Worm (Caenorhabditis elegans) whole organism, late embryonic: ENCODE results near the gene F09F9.2.

Experiments
- C38D4.7 ChIP-seq: fragments of 200-800 bp; sonication (Bioruptor generic); optimal IDR thresholded peaks from 2 replicates; lab custom pipeline; 2018; ENCODE audit warnings: mild to moderate bottlenecking, missing genetic modification characterization, moderate library complexity, missing compliant biosample characterization
- F13H6.1 ChIP-seq: sonication (generic microtip); optimal IDR thresholded peaks from 2 replicates; lab custom pipeline; 2016; ENCODE audit warnings: missing genetic modification characterization, missing compliant biosample characterization
- K02D7.2 ChIP-seq: sonication (generic microtip); optimal IDR thresholded peaks from 2 replicates; lab custom pipeline; 2017; ENCODE audit warnings: mild to moderate bottlenecking, missing genetic modification characterization, missing compliant biosample characterization
- T23F11.4 ChIP-seq: fragments of 200-800 bp; sonication (Bioruptor generic); optimal IDR thresholded peaks from 2 replicates; lab custom pipeline; 2018; ENCODE audit warnings: mild to moderate bottlenecking, missing genetic modification characterization, missing compliant biosample characterization
- ama-1 ChIP-seq: fragments of 150-350 bp; optimal IDR thresholded peaks from 2 replicates; lab custom pipeline; 2014
- ceh-14 ChIP-seq: sonication (generic microtip); optimal IDR thresholded peaks from 2 replicates; lab custom pipeline; 2016; ENCODE audit warnings: missing genotype, missing genetic modification characterization, missing compliant biosample characterization
- ceh-34 ChIP-seq: sonication (generic microtip); optimal IDR thresholded peaks from 2 replicates; lab custom pipeline; 2016; ENCODE audit warnings: mild to moderate bottlenecking, missing genetic modification characterization, missing compliant biosample characterization
- ceh-48 ChIP-seq: sonication (generic microtip); optimal IDR thresholded peaks from 2 replicates; lab custom pipeline; 2016; ENCODE audit warnings: missing genetic modification characterization, inconsistent platforms, missing compliant biosample characterization
- ceh-6 ChIP-seq: fragments of 200-800 bp; sonication (Bioruptor generic); optimal IDR thresholded peaks from 2 replicates; lab custom pipeline; 2018; ENCODE audit warnings: mild to moderate bottlenecking, missing genetic modification characterization, missing compliant biosample characterization
- che-1 ChIP-seq: sonication (generic microtip); optimal IDR thresholded peaks from 2 replicates; lab custom pipeline; 2016; ENCODE audit warnings: mild to moderate bottlenecking, missing genetic modification characterization, missing compliant biosample characterization
- dmd-4 ChIP-seq: sonication (generic microtip); optimal IDR thresholded peaks from 2 replicates; lab custom pipeline; 2016; ENCODE audit warnings: borderline replicate concordance, missing genetic modification characterization, missing compliant biosample characterization
- elt-2 ChIP-seq: sonication (generic microtip); optimal IDR thresholded peaks from 2 replicates; lab custom pipeline; 2016; ENCODE audit warnings: missing genetic modification reagents, missing genetic modification characterization, missing compliant biosample characterization
- elt-4 ChIP-seq: sonication (generic microtip); optimal IDR thresholded peaks from 2 replicates; lab custom pipeline; 2016; ENCODE audit warnings: missing genetic modification characterization, missing compliant biosample characterization
- eyg-1 ChIP-seq: sonication (generic microtip); optimal IDR thresholded peaks from 2 replicates; lab custom pipeline; 2016; ENCODE audit warnings: missing genotype, missing genetic modification characterization, missing compliant biosample characterization
- gmeb-2 ChIP-seq: sonication (generic microtip); optimal IDR thresholded peaks from 2 replicates; lab custom pipeline; 2016; ENCODE audit warnings: missing genetic modification characterization, inconsistent platforms, missing compliant biosample characterization
- hlh-13 ChIP-seq: fragments of 200-800 bp; sonication (Bioruptor generic); optimal IDR thresholded peaks from 2 replicates; lab custom pipeline; 2018; ENCODE audit warnings: mild to moderate bottlenecking, missing genetic modification characterization, missing compliant biosample characterization
- hlh-30 ChIP-seq: sonication (generic microtip); optimal IDR thresholded peaks from 2 replicates; lab custom pipeline; 2017; ENCODE audit warnings: antibody characterized with exemption, missing genetic modification characterization, missing compliant biosample characterization; ENCODE audit not compliant: insufficient read depth
- hlh-8 ChIP-seq: sonication (generic microtip); optimal IDR thresholded peaks from 2 replicates; lab custom pipeline; 2016; ENCODE audit warnings: missing genotype, missing genetic modification characterization, missing compliant biosample characterization
- lim-6 ChIP-seq: sonication (generic microtip); optimal IDR thresholded peaks from 2 replicates; lab custom pipeline; 2016; ENCODE audit warnings: missing genetic modification characterization, missing compliant biosample characterization
- nfya-1 ChIP-seq: sonication (generic microtip); optimal IDR thresholded peaks from 2 replicates; lab custom pipeline; 2017; ENCODE audit warnings: missing genetic modification characterization, mild to moderate bottlenecking, missing compliant biosample characterization, antibody characterized with exemption, moderate library complexity
- nhr-11 ChIP-seq: fragments of 150-350 bp; optimal IDR thresholded peaks from 2 replicates; lab custom pipeline; 2014; ENCODE audit warnings: missing biosample characterization, missing genetic modification characterization
- nhr-232 ChIP-seq: sonication (generic microtip); optimal IDR thresholded peaks from 2 replicates; lab custom pipeline; 2016; ENCODE audit warnings: missing genetic modification characterization, missing compliant biosample characterization
- odd-2 ChIP-seq: sonication (generic microtip); optimal IDR thresholded peaks from 2 replicates; lab custom pipeline; 2017; ENCODE audit warnings: antibody characterized with exemption, mild to moderate bottlenecking, missing genetic modification characterization, missing compliant biosample characterization
- pag-3 ChIP-seq: sonication (generic microtip); optimal IDR thresholded peaks from 2 replicates; lab custom pipeline; 2016; ENCODE audit warnings: missing compliant biosample characterization, missing genetic modification characterization, borderline replicate concordance
- pha-4 ChIP-seq: fragments of 150-350 bp; optimal IDR thresholded peaks from 2 replicates; lab custom pipeline; 2018; ENCODE audit warnings: missing biosample characterization, missing genetic modification reagents, missing genetic modification characterization
- pqm-1 ChIP-seq: sonication (generic microtip); optimal IDR thresholded peaks from 2 replicates; lab custom pipeline; 2016; ENCODE audit warnings: missing genetic modification characterization, missing compliant biosample characterization
- pros-1 ChIP-seq: fragments of 150-350 bp; optimal IDR thresholded peaks from 2 replicates; lab custom pipeline; 2014; ENCODE audit warnings: missing biosample characterization, missing genetic modification reagents, missing genetic modification characterization
- ref-2 ChIP-seq: sonication (generic microtip); optimal IDR thresholded peaks from 2 replicates; lab custom pipeline; 2016; ENCODE audit warnings: missing genetic modification characterization, missing compliant biosample characterization
- sox-4 ChIP-seq: sonication (generic microtip); optimal IDR thresholded peaks from 2 replicates; lab custom pipeline; 2017; ENCODE audit warnings: mild to moderate bottlenecking, missing genetic modification characterization, inconsistent platforms, missing compliant biosample characterization
- tbx-2 ChIP-seq: sonication (generic microtip); optimal IDR thresholded peaks from 2 replicates; lab custom pipeline; 2016; ENCODE audit warnings: missing genetic modification characterization, missing compliant biosample characterization
- unc-3 ChIP-seq, 2 experiments: fragments of 200-800 bp in 1 of 2; sonication (Bioruptor generic) in 1 of 2; sonication (generic microtip) in 1 of 2; conservative IDR thresholded peaks in 1 of 2; optimal IDR thresholded peaks in 1 of 2; 2 replicates each; pipeline versions ENCODE4 v1.3.6 to Lab custom; 2016 to 2022; ENCODE audit warnings: missing compliant biosample characterization in 2 of 2, missing genetic modification characterization in 2 of 2, missing genetic modification reagents in 1 of 2
- unc-42 ChIP-seq: sonication (generic microtip); optimal IDR thresholded peaks from 2 replicates; lab custom pipeline; 2016; ENCODE audit warnings: missing genotype, missing genetic modification characterization, missing compliant biosample characterization
- unc-86 ChIP-seq: sonication (generic microtip); optimal IDR thresholded peaks from 2 replicates; lab custom pipeline; 2016; ENCODE audit warnings: missing genetic modification characterization, missing compliant biosample characterization
- ztf-16 ChIP-seq: sonication (generic microtip); optimal IDR thresholded peaks from 2 replicates; lab custom pipeline; 2017; ENCODE audit warnings: missing genetic modification characterization, missing compliant biosample characterization

The F09F9.2 gene

DNA sequence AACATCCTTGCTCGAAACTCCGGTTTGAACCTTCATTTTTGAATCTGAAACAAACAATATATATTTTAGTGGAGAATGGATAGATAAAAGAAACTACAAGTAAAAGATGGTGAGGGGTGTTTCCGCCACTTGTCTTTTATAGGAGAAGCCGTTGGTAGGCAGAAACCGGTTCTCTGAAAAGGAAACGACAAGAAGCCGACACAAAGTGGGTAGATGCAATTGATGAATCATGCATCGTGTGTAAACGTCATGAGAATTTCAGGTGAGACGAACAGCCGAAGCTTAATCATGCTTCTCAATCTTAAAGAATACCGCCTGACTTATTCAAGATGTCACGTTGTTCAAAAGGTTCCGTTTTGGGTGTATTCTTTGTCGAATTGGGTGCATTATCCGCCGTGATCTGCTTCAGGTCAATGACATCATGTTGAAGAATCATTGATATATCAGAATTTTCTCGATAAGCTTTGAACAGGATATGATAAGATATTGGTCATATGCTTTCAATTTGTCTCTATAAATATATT lies 9.1 kb downstream of the F09F9.2 start, which contains the start of gene R02E4.3:
R02E4.3 (minus strand) TSS at position 51 of the 524 bp plus-strand sequence.
- TF ChIP-seq C38D4.7 (GFP tag; lab: Kevin White, UChicago) (no peak), tbx-2 (tag; lab: Kevin White, UChicago) (no peak), T23F11.4 (GFP tag; lab: Kevin White, UChicago) (no peak), F13H6.1 (tag; lab: Kevin White, UChicago) (no peak), hlh-13 (GFP tag; lab: Kevin White, UChicago) (no peak), ztf-16 (tag; lab: Kevin White, UChicago) (no peak), pqm-1 (tag; lab: Kevin White, UChicago) (no peak)
- TF ChIP-seq, all 69 proteins: peak for 0

ce11 chrX:4101213-4101612 lies 10.0 kb downstream of the F09F9.2 start:
- TF ChIP-seq elt-4 (tag; lab: Kevin White, UChicago) (no peak), pros-1 (tag; lab: Kevin White, UChicago) (no peak), gmeb-2 (tag; lab: Kevin White, UChicago) (no peak), ceh-14 (no peak), nhr-11 (tag; lab: Kevin White, UChicago) (no peak), unc-86 (tag; lab: Kevin White, UChicago) (no peak), pqm-1 (tag; lab: Kevin White, UChicago) (no peak), ceh-48 (tag; lab: Kevin White, UChicago) (no peak), eyg-1 (tag; lab: Kevin White, UChicago) (no peak), ceh-34 (tag; lab: Kevin White, UChicago) (no peak), dmd-4 (tag; lab: Kevin White, UChicago) (no peak), elt-2 (tag; lab: Kevin White, UChicago) (no peak), sox-4 (tag; lab: Kevin White, UChicago) (no peak), odd-2 (no peak)
- TF ChIP-seq, all 69 proteins: peak for 0

- TF ChIP-seq unc-3 (GFP tag; conservative IDR thresholded peaks at IDR 0.05; lab: Robert Waterston, UW) (no peak), unc-3 (tag; optimal IDR thresholded peaks at IDR 0.05; lab: Kevin White, UChicago) (no peak), F13H6.1 (tag; lab: Kevin White, UChicago) (no peak), K02D7.2 (tag; lab: Kevin White, UChicago) (no peak), ref-2 (tag; lab: Kevin White, UChicago) (no peak), eyg-1 (tag; lab: Kevin White, UChicago) (no peak), pha-4 (tag; lab: Kevin White, UChicago) (no peak), lim-6 (tag; lab: Kevin White, UChicago) (no peak), ama-1 (lab: Kevin White, UChicago) (no peak), ceh-6 (GFP tag; lab: Kevin White, UChicago) (no peak)
These were observed 10.8 kb downstream of the F09F9.2 start, which contains the start of gene clh-4 for ce11 chrX:4100473-4100872. clh-4 (minus strand) TSS chrX:4100573.

ce11 chrX:4094979-4095378 lies 16.3 kb downstream of the F09F9.2 start:
- no peak for TF ChIP-seq pag-3 (tag; lab: Kevin White, UChicago)
- no peak for TF ChIP-seq che-1
- no peak for TF ChIP-seq K02D7.2 (tag; lab: Kevin White, UChicago)
- no peak for TF ChIP-seq nfya-1 (tag; lab: Kevin White, UChicago)
- TF ChIP-seq hlh-30 (tag; lab: Kevin White, UChicago) = no peak
- no peak for TF ChIP-seq nhr-232 (tag; lab: Kevin White, UChicago)
- TF ChIP-seq hlh-8 (tag; lab: Kevin White, UChicago) = no peak
- no peak for TF ChIP-seq unc-42
- TF ChIP-seq, all 69 proteins: peak for 0
